Fruit fly (Drosophila melanogaster): ENCODE data around the gene ph-p.
A peak's percentile ranks its signal among the peaks of the same experiment; 100 is the strongest.

Gene ph-p

dm6 chrX:2166129-2166528, 28.0 kb upstream of the ph-p start:
- TF ChIP-seq CG16779 (tag; optimal IDR thresholded peaks at IDR 0.05) (no peak), CG32006 (GFP tag; optimal IDR thresholded peaks at IDR 0.05) (peak; percentile 85), CG8632 (GFP tag; optimal IDR thresholded peaks at IDR 0.05) (no peak), CG4318 (GFP tag; optimal IDR thresholded peaks at IDR 0.05) (peak; percentile 58), pdm3 (GFP tag; optimal IDR thresholded peaks at IDR 0.05) (peak; percentile 56), eg (GFP tag; IDR thresholded peaks at IDR 0.05) (peak; percentile 90), Sox15 (GFP tag; optimal IDR thresholded peaks at IDR 0.05) (no peak), CG6163 (GFP tag; IDR thresholded peaks at IDR 0.05) (peak; percentile 83), esn (GFP tag; optimal IDR thresholded peaks at IDR 0.05) (no peak), dac (GFP tag; optimal IDR thresholded peaks at IDR 0.05) (peak; percentile 48), CG11762 (GFP tag; optimal IDR thresholded peaks at IDR 0.05; ENCODE audit: insufficient read depth) (no peak), Eip78C (GFP tag) (peak; percentile 53), fd85E (GFP tag; optimal IDR thresholded peaks at IDR 0.05) (no peak), Ets21C (GFP tag; optimal IDR thresholded peaks at IDR 0.05) (no peak), CG6792 (GFP tag; optimal IDR thresholded peaks at IDR 0.05) (no peak), CG10631 (GFP tag; optimal IDR thresholded peaks at IDR 0.05) (peak; percentile 10), Eip93F (GFP tag; optimal IDR thresholded peaks at IDR 0.05) (no peak), fd59A (GFP tag; optimal IDR thresholded peaks at IDR 0.05) (no peak), CG11294 (GFP tag; IDR thresholded peaks at IDR 0.05) (peak; percentile 63), dsx (GFP tag; optimal IDR thresholded peaks at IDR 0.05; ENCODE audit: poor library complexity, severe bottlenecking) (no peak), topi (GFP tag; optimal IDR thresholded peaks at IDR 0.05) (no peak), acj6 (GFP tag; optimal IDR thresholded peaks at IDR 0.05) (no peak), Ets96B (tag; optimal IDR thresholded peaks at IDR 0.05) (no peak), CG3919 (GFP tag; optimal IDR thresholded peaks at IDR 0.05) (peak; percentile 47), CG10669 (GFP tag; optimal IDR thresholded peaks at IDR 0.05) (no peak), achi (GFP tag; optimal IDR thresholded peaks at IDR 0.05) (peak; percentile 40), CG3032 (tag; optimal IDR thresholded peaks at IDR 0.05) (no peak), Sox14 (GFP tag; optimal IDR thresholded peaks at IDR 0.05) (peak; percentile 8), net (GFP tag; optimal IDR thresholded peaks at IDR 0.05) (peak; percentile 43), CG34406 (GFP tag; optimal IDR thresholded peaks at IDR 0.05) (no peak), salr (GFP tag; optimal IDR thresholded peaks at IDR 0.05) (peak in 1 of 2 experiments; percentile 8), Lpt (GFP tag; optimal IDR thresholded peaks at IDR 0.05) (peak; percentile 38), lz (GFP tag; optimal IDR thresholded peaks at IDR 0.05) (no peak), cyc (GFP tag; optimal IDR thresholded peaks at IDR 0.05) (no peak), CG6808 (GFP tag; optimal IDR thresholded peaks at IDR 0.05) (no peak), Sox102F (GFP tag; optimal IDR thresholded peaks at IDR 0.05) (no peak), Met (GFP tag; optimal IDR thresholded peaks at IDR 0.05) (no peak), Hr39 (GFP tag; optimal IDR thresholded peaks at IDR 0.05) (no peak), CG8319 (GFP tag; optimal IDR thresholded peaks at IDR 0.05) (no peak), Hr38 (GFP tag; optimal IDR thresholded peaks at IDR 0.05) (no peak), CG6854 (GFP tag; optimal IDR thresholded peaks at IDR 0.05) (no peak), svp (GFP tag) (peak; percentile 64), CG1621 (tag; optimal IDR thresholded peaks at IDR 0.05) (no peak), Smox (GFP tag; optimal IDR thresholded peaks at IDR 0.05) (no peak), CG11902 (GFP tag; optimal IDR thresholded peaks at IDR 0.05) (no peak), Hr4 (GFP tag; optimal IDR thresholded peaks at IDR 0.05) (peak; percentile 81), CG15336 (GFP tag; IDR thresholded peaks at IDR 0.05) (peak; percentile 89), ss (GFP tag; optimal IDR thresholded peaks at IDR 0.05) (no peak), OdsH (GFP tag; optimal IDR thresholded peaks at IDR 0.05) (peak; percentile 42), CG31627 (GFP tag; optimal IDR thresholded peaks at IDR 0.05) (no peak), CG9139 (GFP tag; optimal IDR thresholded peaks at IDR 0.05) (no peak), CG7368 (GFP tag; optimal IDR thresholded peaks at IDR 0.05) (no peak), CG6276 (GFP tag; optimal IDR thresholded peaks at IDR 0.05) (peak; percentile 63)

All from whole organism, prepupa.